Fruit fly (Drosophila melanogaster): ENCODE results near the gene clumsy.

clumsy gene

dm6 chr2L:21179217-21179520 is 27.1 kb upstream of the clumsy start:
- TF ChIP-seq CG6163 (GFP tag; IDR thresholded peaks at IDR 0.05) = no peak
- no peak for TF ChIP-seq spab (GFP tag; optimal IDR thresholded peaks at IDR 0.05)
- no peak for TF ChIP-seq esn (GFP tag; optimal IDR thresholded peaks at IDR 0.05)
- TF ChIP-seq Eip93F (GFP tag; optimal IDR thresholded peaks at IDR 0.05) = no peak
- TF ChIP-seq fkh (GFP tag; optimal IDR thresholded peaks at IDR 0.05) = no peak
- no peak for TF ChIP-seq fd59A (GFP tag; optimal IDR thresholded peaks at IDR 0.05)
- TF ChIP-seq Hr39 (GFP tag; optimal IDR thresholded peaks at IDR 0.05) = no peak
- TF ChIP-seq CG3919 (GFP tag; optimal IDR thresholded peaks at IDR 0.05) = no peak
- TF ChIP-seq Eip75B (GFP tag; optimal IDR thresholded peaks at IDR 0.05) = no peak
- no peak for TF ChIP-seq CG6808 (GFP tag; optimal IDR thresholded peaks at IDR 0.05)
- TF ChIP-seq Smox (GFP tag; optimal IDR thresholded peaks at IDR 0.05) = no peak
- no peak for TF ChIP-seq CG4318 (GFP tag; optimal IDR thresholded peaks at IDR 0.05)
- no peak for TF ChIP-seq Hr4 (GFP tag; optimal IDR thresholded peaks at IDR 0.05)
- TF ChIP-seq cyc (GFP tag; optimal IDR thresholded peaks at IDR 0.05) = no peak

DNA sequence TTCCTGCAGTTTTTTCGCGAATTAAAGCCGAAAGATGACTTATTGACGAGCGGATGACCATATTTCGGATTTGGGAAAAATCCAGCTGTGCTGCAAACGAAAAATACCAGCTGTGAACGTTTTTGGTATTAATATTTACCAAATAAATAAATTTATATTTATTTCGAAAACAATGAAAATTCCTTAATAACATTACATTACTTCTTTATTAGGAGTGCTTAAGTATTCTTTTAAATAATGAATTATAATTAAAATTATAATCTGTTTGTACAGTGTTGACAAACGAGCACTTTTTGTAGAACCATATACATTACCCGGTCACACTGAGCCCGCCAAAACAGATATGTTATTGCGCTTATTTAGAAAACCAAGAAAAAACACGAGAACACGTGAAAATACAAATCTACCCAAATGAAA is 26.7 kb upstream of the clumsy start, which contains the start of the genes bur and Mcm10:
TSS of gene bur (minus strand) at position 69 of the 417 bp plus-strand sequence.
TSS of gene Mcm10 (plus strand) at position 319 of the 417 bp plus-strand sequence.
- TF ChIP-seq Eip93F (GFP tag; optimal IDR thresholded peaks at IDR 0.05) = peak; percentile 66
- no peak for TF ChIP-seq Sox15 (GFP tag; optimal IDR thresholded peaks at IDR 0.05)

DNA sequence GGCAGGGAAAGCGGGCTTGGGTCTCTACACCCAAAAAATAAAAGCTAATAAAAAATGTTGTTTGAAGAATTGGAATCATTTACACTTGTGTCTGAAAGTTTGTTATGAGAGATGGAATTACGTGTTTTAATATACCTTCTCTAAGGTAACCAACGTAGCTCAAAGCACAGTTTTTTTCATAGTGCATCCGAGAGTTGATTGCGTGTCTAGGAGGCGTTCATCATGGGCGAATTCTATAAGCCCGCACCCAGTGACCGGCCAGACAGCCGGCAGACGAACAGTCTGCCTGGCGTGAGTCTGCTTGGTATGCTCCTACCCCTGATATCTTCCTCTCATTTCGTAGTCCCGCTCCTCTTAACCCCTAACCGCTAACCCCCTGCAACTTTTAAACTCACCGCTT is 18.5 kb upstream of the clumsy start:
- TF ChIP-seq Sox15 (GFP tag; optimal IDR thresholded peaks at IDR 0.05) (no peak), ss (GFP tag; optimal IDR thresholded peaks at IDR 0.05) (peak in 1 of 2 experiments; percentile 52)

- TF ChIP-seq Eip75B (GFP tag; optimal IDR thresholded peaks at IDR 0.05) (no peak), fkh (GFP tag; optimal IDR thresholded peaks at IDR 0.05) (peak; percentile 50)
Observed at dm6 chr2L:21189273-21189781, 17.0 kb upstream of the clumsy start.

dm6 chr2L:21195331-21195730 is 11.0 kb upstream of the clumsy start:
- no peak for TF ChIP-seq cyc (GFP tag; optimal IDR thresholded peaks at IDR 0.05)
- no peak for TF ChIP-seq net (GFP tag; optimal IDR thresholded peaks at IDR 0.05)
- TF ChIP-seq achi (GFP tag; optimal IDR thresholded peaks at IDR 0.05) = no peak
- TF ChIP-seq Blimp-1 (GFP tag; optimal IDR thresholded peaks at IDR 0.05) = no peak
- no peak for TF ChIP-seq lz (GFP tag; optimal IDR thresholded peaks at IDR 0.05)
- no peak for TF ChIP-seq fkh (GFP tag; optimal IDR thresholded peaks at IDR 0.05)
- TF ChIP-seq CG11762 (GFP tag; optimal IDR thresholded peaks at IDR 0.05; ENCODE audit: insufficient read depth) = no peak
- no peak for TF ChIP-seq Eip93F (GFP tag; optimal IDR thresholded peaks at IDR 0.05)
- TF ChIP-seq CG1621 (tag; optimal IDR thresholded peaks at IDR 0.05) = no peak
- no peak for TF ChIP-seq CG6163 (GFP tag; IDR thresholded peaks at IDR 0.05)
- TF ChIP-seq CG6276 (GFP tag; optimal IDR thresholded peaks at IDR 0.05) = no peak
- TF ChIP-seq Sox14 (GFP tag; optimal IDR thresholded peaks at IDR 0.05) = no peak
- TF ChIP-seq Gug (GFP tag; IDR thresholded peaks at IDR 0.05) = no peak
- no peak for TF ChIP-seq CG6808 (GFP tag; optimal IDR thresholded peaks at IDR 0.05)
- TF ChIP-seq CG3919 (GFP tag; optimal IDR thresholded peaks at IDR 0.05) = no peak
- TF ChIP-seq OdsH (GFP tag; optimal IDR thresholded peaks at IDR 0.05) = no peak
- no peak for TF ChIP-seq CG15336 (GFP tag; IDR thresholded peaks at IDR 0.05)
- TF ChIP-seq salr (GFP tag; optimal IDR thresholded peaks at IDR 0.05) = no peak
- TF ChIP-seq CG9139 (GFP tag; optimal IDR thresholded peaks at IDR 0.05) = no peak
- TF ChIP-seq Sox15 (GFP tag; optimal IDR thresholded peaks at IDR 0.05) = no peak

- TF ChIP-seq Hr38 (GFP tag; optimal IDR thresholded peaks at IDR 0.05) (no peak), CG10631 (GFP tag; optimal IDR thresholded peaks at IDR 0.05) (peak; percentile 16), CG10669 (GFP tag; optimal IDR thresholded peaks at IDR 0.05) (no peak), CG4318 (GFP tag; optimal IDR thresholded peaks at IDR 0.05) (peak; percentile 35), vri (GFP tag; optimal IDR thresholded peaks at IDR 0.05) (no peak), CG11902 (GFP tag; optimal IDR thresholded peaks at IDR 0.05) (no peak), Sox14 (GFP tag; optimal IDR thresholded peaks at IDR 0.05) (peak; percentile 18), CG8319 (GFP tag; optimal IDR thresholded peaks at IDR 0.05) (no peak), acj6 (GFP tag; optimal IDR thresholded peaks at IDR 0.05) (peak; percentile 25), Eip93F (GFP tag; optimal IDR thresholded peaks at IDR 0.05) (no peak), CG11762 (GFP tag; optimal IDR thresholded peaks at IDR 0.05; ENCODE audit: insufficient read depth) (no peak), CG6808 (GFP tag; optimal IDR thresholded peaks at IDR 0.05) (no peak), Gug (GFP tag; IDR thresholded peaks at IDR 0.05) (peak; percentile 30; the same call in 1 of the 2 replicates), Ets96B (tag; optimal IDR thresholded peaks at IDR 0.05) (peak; percentile 38), CG1621 (tag; optimal IDR thresholded peaks at IDR 0.05) (no peak), spab (GFP tag; optimal IDR thresholded peaks at IDR 0.05) (no peak), dsx (GFP tag; optimal IDR thresholded peaks at IDR 0.05; ENCODE audit: poor library complexity, severe bottlenecking) (no peak), CG31627 (GFP tag; optimal IDR thresholded peaks at IDR 0.05) (no peak), Blimp-1 (GFP tag; optimal IDR thresholded peaks at IDR 0.05) (no peak), dac (GFP tag; optimal IDR thresholded peaks at IDR 0.05) (no peak)
Observed at dm6 chr2L:21196511-21196910, 9.8 kb upstream of the clumsy start.

Measured in whole organism, prepupa.